Worm (Caenorhabditis elegans): ENCODE results near the gene miro-1.

DNA sequence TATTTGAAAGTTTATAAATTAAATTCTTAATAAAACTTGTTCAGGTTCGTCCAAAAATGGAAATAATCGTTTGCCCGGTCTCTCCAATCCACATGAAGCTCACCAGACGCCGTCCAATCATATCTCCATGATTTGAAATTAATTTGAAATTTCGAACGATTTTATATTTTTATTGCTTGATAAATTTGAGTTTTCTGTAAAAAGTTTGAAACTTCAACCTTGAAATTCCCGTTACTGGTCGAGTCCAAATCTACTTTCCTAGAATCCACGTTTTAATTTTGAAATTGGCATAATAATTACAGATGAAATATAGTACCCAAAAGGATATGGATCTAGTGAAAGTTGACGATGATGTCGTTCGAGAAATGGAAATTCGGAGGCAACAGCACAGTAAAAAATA lies 48.8 kb upstream of the miro-1 start, which contains the start of gene npp-26:
- TF ChIP-seq T22C8.4 (GFP tag; IDR thresholded peaks at IDR 0.05): no peak
- no peak for TF ChIP-seq flt-1 (GFP tag; IDR thresholded peaks at IDR 0.05)
- TF ChIP-seq ztf-29 (GFP tag; IDR thresholded peaks at IDR 0.05): no peak
- TF ChIP-seq klf-2 (GFP tag; conservative IDR thresholded peaks at IDR 0.05): no peak
- TF ChIP-seq med-1 (GFP tag; optimal IDR thresholded peaks at IDR 0.05; ENCODE audit: insufficient read depth): no peak
